Worm (Caenorhabditis elegans) whole organism, L4 larva: ENCODE results near the gene R09H3.3.

Source experiments
- egl-27 ChIP-seq: sonication (generic microtip); optimal IDR thresholded peaks from 3 replicates; lab custom pipeline; 2017; ENCODE audit warnings: missing biosample characterization, missing genetic modification reagents, missing genetic modification characterization
- fos-1 ChIP-seq: fragments of 150-350 bp; optimal IDR thresholded peaks from 2 replicates; lab custom pipeline; 2014; ENCODE audit warnings: missing biosample characterization, missing genetic modification characterization
- nhr-48 ChIP-seq: sonication (generic microtip); optimal IDR thresholded peaks from 2 replicates; lab custom pipeline; 2016; ENCODE audit warnings: mild to moderate bottlenecking, missing genetic modification characterization, missing compliant biosample characterization
- snpc-4 ChIP-seq: fragments of 150-350 bp; optimal IDR thresholded peaks from 2 replicates; lab custom pipeline; 2014; ENCODE audit warnings: missing biosample characterization, missing genetic modification characterization

DNA sequence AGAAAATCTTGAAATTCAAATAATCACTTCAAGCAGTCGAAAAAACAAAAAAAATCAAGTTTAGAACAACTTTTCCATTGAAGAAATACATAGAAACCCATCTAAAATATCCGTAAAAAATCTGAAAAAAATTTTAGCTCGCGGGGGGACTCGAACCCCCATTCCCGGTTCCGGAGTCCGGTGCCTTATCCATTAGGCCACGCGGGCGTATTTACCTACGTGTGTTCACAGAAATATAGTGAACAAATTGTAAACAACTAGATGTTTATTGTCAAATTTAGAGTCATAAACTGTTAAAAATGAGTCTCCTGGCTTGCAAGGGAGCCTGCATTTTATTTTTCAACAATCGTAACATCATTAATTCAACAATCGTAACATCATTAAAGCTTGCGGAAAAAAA is 38.9 kb downstream of the R09H3.3 start:
- TF ChIP-seq snpc-4 (no peak), fos-1 (tag; lab: Kevin White, UChicago) (no peak), nhr-48 (tag; lab: Kevin White, UChicago) (no peak), egl-27 (no peak)
